Fruit fly (Drosophila melanogaster) whole organism, embryonic: ENCODE data around the gene CG31952.

ENCODE experiments used
- Awh ChIP-seq: fragments of 200-800 bp; sonication (Bioruptor generic); IDR thresholded peaks from 2 replicates; pipeline ENCODE4, ENCODE4 v1.3.6; 2022; ENCODE audit warnings: missing biosample characterization, missing genetic modification characterization
- CG1233 ChIP-seq: fragments of 200-800 bp; sonication (Bioruptor generic); optimal IDR thresholded peaks from 4 replicates; lab custom pipeline; 2018; ENCODE audit warnings: missing biosample characterization, mild to moderate bottlenecking, missing genetic modification characterization
- H2.0 ChIP-seq: fragments of 200-800 bp; sonication (Bioruptor generic); IDR thresholded peaks from 2 replicates; pipeline ENCODE4 v1.3.6; 2022; ENCODE audit warnings: missing biosample characterization, missing genetic modification characterization
- Sry-β ChIP-seq: fragments of 200-800 bp; sonication (Bioruptor generic); optimal IDR thresholded peaks from 2 replicates; lab custom pipeline; 2018; ENCODE audit warnings: missing biosample characterization, mild to moderate bottlenecking, missing genetic modification characterization, moderate library complexity
- Tbp ChIP-seq: fragments of >200 bp; optimal IDR thresholded peaks from 2 replicates; lab custom pipeline; 2018; ENCODE audit warnings: missing biosample characterization, missing genetic modification characterization
- ham ChIP-seq: fragments of 200-800 bp; sonication (Bioruptor generic); IDR thresholded peaks from 2 replicates; pipeline ENCODE4 v1.3.6; 2022; ENCODE audit warnings: missing biosample characterization, missing genetic modification characterization
- pum ChIP-seq: fragments of 200-800 bp; sonication (Bioruptor generic); optimal IDR thresholded peaks from 2 replicates; lab custom pipeline; 2016; ENCODE audit warnings: missing biosample characterization, missing genetic modification characterization
- stc ChIP-seq: fragments of 200-800 bp; sonication (Bioruptor generic); IDR thresholded peaks from 2 replicates; pipeline ENCODE4 v1.3.6; 2022; ENCODE audit warnings: missing biosample characterization, missing genetic modification characterization
- tgo ChIP-seq: fragments of 200-800 bp; sonication (Bioruptor generic); IDR thresholded peaks from 3 replicates; pipeline ENCODE4 v1.3.6; 2022; ENCODE audit warnings: missing biosample characterization, missing genetic modification characterization

dm6 chr2L:3465426-3465825, 48.9 kb downstream of the CG31952 start:
- TF ChIP-seq Tbp (GFP tag; lab: Kevin White, UChicago) = no peak
- no peak for TF ChIP-seq Awh (GFP tag; lab: Robert Waterston, UW)
- no peak for TF ChIP-seq pum (GFP tag; lab: Kevin White, UChicago)
- no peak for TF ChIP-seq H2.0 (GFP tag; lab: Robert Waterston, UW)
- TF ChIP-seq ham = no peak
- no peak for TF ChIP-seq tgo (GFP tag; lab: Robert Waterston, UW)
- TF ChIP-seq Sry-β (GFP tag; lab: Kevin White, UChicago) = no peak
- TF ChIP-seq stc (GFP tag; lab: Robert Waterston, UW) = no peak
- TF ChIP-seq CG1233 = no peak
